Fruit fly (Drosophila melanogaster): ENCODE results near the gene SkpA.

The SkpA gene

DNA sequence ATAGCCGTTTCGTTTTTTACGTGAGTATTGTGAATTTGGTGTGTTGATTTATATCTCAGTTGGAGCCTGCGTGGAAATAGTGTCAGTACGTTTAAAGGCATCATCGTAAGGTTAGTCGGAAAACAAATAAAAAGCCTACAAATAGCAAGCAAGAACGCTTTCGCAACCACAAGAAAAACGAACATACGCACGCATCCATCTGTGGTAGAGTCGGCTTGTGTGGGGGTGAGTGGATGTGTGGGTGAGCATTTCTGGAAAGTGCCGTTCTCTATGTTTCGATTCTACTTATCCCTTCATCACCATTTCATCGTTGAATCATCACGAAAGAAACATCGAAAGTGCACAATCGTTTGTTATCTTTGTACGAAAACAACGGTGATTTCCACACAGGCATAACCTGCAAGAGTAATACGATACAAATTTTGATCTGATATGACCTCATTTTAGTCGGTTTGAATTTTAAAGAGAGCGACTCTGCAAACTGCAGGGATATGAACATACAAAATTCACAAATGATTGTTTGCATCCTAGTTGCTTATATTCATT, 539 bp downstream of the SkpA start:
- no peak for TF ChIP-seq Rel (GFP tag; optimal IDR thresholded peaks at IDR 0.05)
- TF ChIP-seq Rel (tag; optimal IDR thresholded peaks at IDR 0.05) = peak; percentile 90
- TF ChIP-seq Abd-B (GFP tag; optimal IDR thresholded peaks at IDR 0.05) = no peak
- TF ChIP-seq usp (GFP tag; optimal IDR thresholded peaks at IDR 0.05) = no peak

DNA sequence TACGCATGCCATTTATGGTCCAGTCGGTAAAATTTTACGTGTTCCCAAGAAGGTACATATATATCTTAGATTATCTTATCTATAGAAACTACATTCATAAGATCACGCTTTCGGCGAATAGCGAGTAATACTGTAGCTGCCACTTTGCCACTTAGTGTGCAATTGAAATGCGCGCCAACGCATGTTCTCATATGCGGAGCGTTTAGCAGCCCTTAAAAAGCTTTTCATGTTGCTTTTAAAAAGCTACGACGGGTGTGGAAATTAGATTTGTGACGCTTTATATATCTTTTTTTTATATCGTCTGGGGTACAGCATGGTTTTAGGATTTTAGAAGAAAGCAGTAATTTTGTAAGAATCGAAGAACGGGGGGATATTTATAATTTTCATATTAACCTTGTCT, 2.1 kb downstream of the SkpA start:
- TF ChIP-seq sv (GFP tag; optimal IDR thresholded peaks at IDR 0.05) = no peak
- peak; percentile 20 for TF ChIP-seq Myc (optimal IDR thresholded peaks at IDR 0.05)
- no peak for TF ChIP-seq dmrt93B (GFP tag; optimal IDR thresholded peaks at IDR 0.05)
- TF ChIP-seq Hr83 (GFP tag; optimal IDR thresholded peaks at IDR 0.05; ENCODE audit: poor library complexity, severe bottlenecking) = no peak
- no peak for TF ChIP-seq Mio (GFP tag; optimal IDR thresholded peaks at IDR 0.05)
- TF ChIP-seq Hr78 (GFP tag; optimal IDR thresholded peaks at IDR 0.05) = no peak
- no peak for TF ChIP-seq br (GFP tag; optimal IDR thresholded peaks at IDR 0.05)
- TF ChIP-seq dl (GFP tag; optimal IDR thresholded peaks at IDR 0.05; ENCODE audit: insufficient read depth in 1 of 2, partially characterized antibody in 2 of 2) = no peak

DNA sequence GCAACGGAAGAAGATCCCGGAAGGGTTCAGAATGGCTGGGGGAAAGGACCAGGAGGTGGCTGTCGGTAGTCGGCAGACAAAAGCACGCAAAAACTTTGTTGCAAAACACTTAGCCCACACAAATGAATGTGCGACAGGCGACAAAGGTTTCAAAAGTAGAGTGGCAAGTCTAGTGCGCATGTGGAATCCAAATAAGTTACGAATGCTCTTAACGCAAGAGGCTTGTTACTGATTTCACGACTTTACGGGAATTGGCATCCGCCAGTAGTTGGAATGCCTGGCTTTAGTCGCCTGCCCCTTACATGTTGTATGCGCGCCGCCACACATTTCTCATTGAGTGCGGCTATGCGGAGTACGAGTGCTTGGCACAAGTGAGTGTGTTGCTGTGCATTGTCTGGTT, 22.6 kb downstream of the SkpA start:
- no peak for TF ChIP-seq Dfd (GFP tag; optimal IDR thresholded peaks at IDR 0.05)
- TF ChIP-seq dsf (GFP tag; optimal IDR thresholded peaks at IDR 0.05; ENCODE audit: borderline replicate concordance) = no peak
- no peak for TF ChIP-seq usp (GFP tag; optimal IDR thresholded peaks at IDR 0.05)
- TF ChIP-seq h (GFP tag; optimal IDR thresholded peaks at IDR 0.05) = peak; percentile 2
- peak in 1 of 2 experiments; percentile 46 for TF ChIP-seq foxo (GFP tag; optimal IDR thresholded peaks at IDR 0.05)
- no peak for TF ChIP-seq dl (GFP tag; optimal IDR thresholded peaks at IDR 0.05; ENCODE audit: insufficient read depth in 1 of 2, partially characterized antibody in 2 of 2)
- TF ChIP-seq ey (GFP tag; optimal IDR thresholded peaks at IDR 0.05) = peak; percentile 9
- TF ChIP-seq sv (GFP tag; optimal IDR thresholded peaks at IDR 0.05) = no peak
- TF ChIP-seq Hr78 (GFP tag; optimal IDR thresholded peaks at IDR 0.05) = no peak
- TF ChIP-seq rgr (GFP tag; optimal IDR thresholded peaks at IDR 0.05) = peak; percentile 8
- no peak for TF ChIP-seq sage (GFP tag; optimal IDR thresholded peaks at IDR 0.05)

DNA sequence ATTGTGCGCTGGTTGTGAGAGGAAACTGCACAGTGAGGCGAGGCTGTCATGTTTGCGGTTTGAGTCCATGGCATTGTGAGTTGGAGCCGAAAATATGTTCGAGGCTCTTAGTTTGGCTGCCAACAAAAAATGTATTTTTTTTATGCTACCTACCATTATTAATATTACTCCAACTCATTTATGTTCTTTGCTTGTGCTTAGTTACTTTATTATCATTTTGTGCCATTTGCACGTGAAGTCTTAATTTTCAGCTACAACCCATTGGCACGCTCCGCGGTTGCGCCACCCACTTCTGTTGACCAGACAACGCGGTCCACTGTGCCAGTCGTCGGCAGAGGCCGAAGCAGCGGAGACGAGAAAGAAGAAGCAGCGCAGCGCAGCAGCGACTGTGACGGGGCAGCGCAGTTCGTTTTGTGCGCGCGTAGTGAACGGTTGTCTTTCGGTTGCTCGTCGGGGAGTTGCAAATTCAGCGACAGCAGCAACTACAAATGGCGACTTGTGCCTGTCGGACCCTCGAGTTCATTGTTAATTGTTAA, 30.6 kb downstream of the SkpA start, which contains the start of gene sdk:
Gene sdk (plus strand): TSS at position 398 of the 536 bp plus-strand sequence.
- TF ChIP-seq foxo (GFP tag; optimal IDR thresholded peaks at IDR 0.05) (peak; percentile 9 to 96), Dif (GFP tag; optimal IDR thresholded peaks at IDR 0.05; ENCODE audit: partially characterized antibody) (peak; percentile 44), GATAd (GFP tag; optimal IDR thresholded peaks at IDR 0.05) (no peak), Hr78 (GFP tag; optimal IDR thresholded peaks at IDR 0.05) (no peak), N (GFP tag; optimal IDR thresholded peaks at IDR 0.05) (no peak), sv (GFP tag; optimal IDR thresholded peaks at IDR 0.05) (peak; percentile 85), pan (optimal IDR thresholded peaks at IDR 0.05) (no peak), ey (GFP tag; optimal IDR thresholded peaks at IDR 0.05) (peak; percentile 96), OdsH (GFP tag; optimal IDR thresholded peaks at IDR 0.05) (peak; percentile 94), fru (GFP tag; optimal IDR thresholded peaks at IDR 0.05) (peak; percentile 98), dsf (GFP tag; optimal IDR thresholded peaks at IDR 0.05; ENCODE audit: borderline replicate concordance) (peak; percentile 38), Mio (GFP tag; optimal IDR thresholded peaks at IDR 0.05) (peak; percentile 68), CG9705 (GFP tag; optimal IDR thresholded peaks at IDR 0.05) (peak; percentile 86), Myc (optimal IDR thresholded peaks at IDR 0.05) (no peak), sage (GFP tag; optimal IDR thresholded peaks at IDR 0.05) (peak; percentile 78), Dfd (GFP tag; optimal IDR thresholded peaks at IDR 0.05) (no peak), br (GFP tag; optimal IDR thresholded peaks at IDR 0.05) (peak; percentile 96), dmrt93B (GFP tag; optimal IDR thresholded peaks at IDR 0.05) (peak; percentile 91), woc (GFP tag; optimal IDR thresholded peaks at IDR 0.05) (peak; percentile 98), HLH106 (tag; optimal IDR thresholded peaks at IDR 0.05) (peak; percentile 92), Hr83 (GFP tag; optimal IDR thresholded peaks at IDR 0.05; ENCODE audit: poor library complexity, severe bottlenecking) (peak; percentile 11), Abd-B (GFP tag; optimal IDR thresholded peaks at IDR 0.05) (no peak), jim (GFP tag; optimal IDR thresholded peaks at IDR 0.05) (no peak), rgr (GFP tag; optimal IDR thresholded peaks at IDR 0.05) (peak; percentile 93), lola (GFP tag; optimal IDR thresholded peaks at IDR 0.05) (no peak), CG32264 (GFP tag; optimal IDR thresholded peaks at IDR 0.05) (peak; percentile 64), Hnf4 (GFP tag; optimal IDR thresholded peaks at IDR 0.05) (peak; percentile 93), h (GFP tag; optimal IDR thresholded peaks at IDR 0.05) (peak; percentile 98), tai (GFP tag; optimal IDR thresholded peaks at IDR 0.05) (peak; percentile 91), usp (GFP tag; optimal IDR thresholded peaks at IDR 0.05) (no peak), CrebA (GFP tag; optimal IDR thresholded peaks at IDR 0.05; ENCODE audit: borderline replicate concordance) (peak; percentile 30), Rel (GFP tag; optimal IDR thresholded peaks at IDR 0.05) (peak; percentile 81), Rel (tag; optimal IDR thresholded peaks at IDR 0.05) (peak; percentile 51), Vsx2 (GFP tag; optimal IDR thresholded peaks at IDR 0.05; ENCODE audit: partially characterized antibody) (peak; percentile 51), brk (GFP tag; optimal IDR thresholded peaks at IDR 0.05) (peak; percentile 75), psq (GFP tag; optimal IDR thresholded peaks at IDR 0.05) (peak; percentile 92), Jra (GFP tag; optimal IDR thresholded peaks at IDR 0.05) (peak; percentile 84), dl (GFP tag; optimal IDR thresholded peaks at IDR 0.05; ENCODE audit: insufficient read depth in 1 of 2, partially characterized antibody in 2 of 2) (peak in 1 of 2 experiments; percentile 45), Sp1 (GFP tag; optimal IDR thresholded peaks at IDR 0.05) (peak; percentile 90)
